Worm (Caenorhabditis elegans): ENCODE measurements around the gene wago-4.

DNA sequence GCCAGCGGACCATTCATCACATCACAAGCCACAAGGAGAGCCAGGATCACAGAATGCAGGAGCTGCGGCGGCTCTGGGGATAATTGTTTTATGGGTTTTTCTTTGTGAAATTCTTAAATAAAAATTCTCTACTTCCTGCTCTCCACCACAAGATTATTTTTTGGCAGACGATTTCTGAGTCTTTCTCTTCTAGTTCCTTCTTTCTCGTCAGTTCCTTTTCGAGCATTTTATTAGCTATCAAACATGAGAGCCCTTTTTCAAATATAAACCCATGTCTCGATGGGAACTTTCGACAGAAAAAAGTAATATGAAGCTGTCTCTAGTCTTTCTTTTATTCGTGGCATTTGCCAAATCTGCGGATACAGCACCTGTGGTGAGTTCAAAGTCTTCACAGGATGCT lies 30.9 kb upstream of the wago-4 start, which contains the start of gene F35C5.3:
- TF ChIP-seq egl-27 (tag; optimal IDR thresholded peaks at IDR 0.05), result no peak
- TF ChIP-seq nhr-237 (tag; optimal IDR thresholded peaks at IDR 0.05), result no peak
- TF ChIP-seq nhr-12 (tag; optimal IDR thresholded peaks at IDR 0.05), result no peak
- TF ChIP-seq ztf-11 (tag; optimal IDR thresholded peaks at IDR 0.05), result no peak
